Worm (Caenorhabditis elegans) whole organism, young adult: ENCODE measurements around the gene T20B12.3.

ENCODE experiments used
- B0019.2 ChIP-seq: fragments of 200-800 bp; sonication (Bioruptor generic); conservative IDR thresholded peaks from 2 replicates; pipeline ENCODE4 v1.3.6; 2022; ENCODE audit warnings: missing genetic modification reagents, missing genetic modification characterization, missing compliant biosample characterization
- D2030.7 ChIP-seq: fragments of 200-800 bp; sonication (Bioruptor generic); IDR thresholded peaks from 2 replicates; pipeline ENCODE4 v1.3.6; 2022; ENCODE audit warnings: missing genetic modification reagents, missing genetic modification characterization, missing compliant biosample characterization
- F33H1.4 ChIP-seq: fragments of 200-800 bp; sonication (Bioruptor generic); IDR thresholded peaks from 2 replicates; pipeline ENCODE4 v1.3.6; 2022; ENCODE audit warnings: missing genetic modification reagents, missing genetic modification characterization, missing compliant biosample characterization
- F52B5.7 ChIP-seq: sonication (generic microtip); optimal IDR thresholded peaks from 2 replicates; lab custom pipeline; 2016; ENCODE audit warnings: mild to moderate bottlenecking, missing genetic modification characterization, missing compliant biosample characterization
- F57A8.1 ChIP-seq: fragments of 200-800 bp; sonication (Bioruptor generic); optimal IDR thresholded peaks from 2 replicates; lab custom pipeline; 2018; ENCODE audit warnings: mild to moderate bottlenecking, missing genetic modification characterization, moderate library complexity, missing compliant biosample characterization
- T07F8.4 ChIP-seq: sonication (generic microtip); optimal IDR thresholded peaks from 2 replicates; lab custom pipeline; 2016; ENCODE audit warnings: mild to moderate bottlenecking, missing genetic modification characterization, moderate library complexity, missing compliant biosample characterization
- Y53G8AR.9 ChIP-seq: fragments of 200-800 bp; sonication (Bioruptor generic); conservative IDR thresholded peaks from 2 replicates; pipeline ENCODE4 v1.3.6; 2022; ENCODE audit warnings: missing genetic modification reagents, missing genetic modification characterization, missing compliant biosample characterization
- Y56A3A.18 ChIP-seq: fragments of 200-800 bp; sonication (Bioruptor generic); IDR thresholded peaks from 2 replicates; pipeline ENCODE4 v1.3.6; 2022; ENCODE audit warnings: missing genetic modification reagents, missing genetic modification characterization, missing compliant biosample characterization
- Y67H2A.10 ChIP-seq: fragments of 200-800 bp; sonication (Bioruptor generic); conservative IDR thresholded peaks from 2 replicates; pipeline ENCODE4 v1.3.6; 2022; ENCODE audit warnings: missing genetic modification reagents, missing genetic modification characterization, missing compliant biosample characterization
- Y79H2A.3 ChIP-seq: fragments of 200-800 bp; sonication (Bioruptor generic); conservative IDR thresholded peaks from 2 replicates; pipeline ENCODE4 v1.3.6; 2022; ENCODE audit warnings: missing genetic modification reagents, missing genetic modification characterization, missing compliant biosample characterization
- aptf-3 ChIP-seq: fragments of 200-800 bp; sonication (Bioruptor generic); IDR thresholded peaks from 2 replicates; pipeline ENCODE4 v1.3.6; 2022; ENCODE audit warnings: missing genetic modification characterization, missing compliant biosample characterization
- atf-7 ChIP-seq: sonication (generic microtip); optimal IDR thresholded peaks from 2 replicates; lab custom pipeline; 2017; ENCODE audit warnings: mild to moderate bottlenecking, missing genetic modification characterization, missing compliant biosample characterization
- cebp-1 ChIP-seq, 2 experiments: fragments of 200-800 bp in 1 of 2; sonication (Bioruptor generic) in 1 of 2; sonication (generic microtip) in 1 of 2; IDR thresholded peaks in 1 of 2; optimal IDR thresholded peaks in 1 of 2; 2 replicates each; pipeline versions ENCODE4 v1.3.6 to Lab custom; 2017 to 2022; ENCODE audit warnings: missing compliant biosample characterization in 2 of 2, missing genetic modification characterization in 2 of 2, mild to moderate bottlenecking in 1 of 2, missing genetic modification reagents in 1 of 2, moderate library complexity in 1 of 2
- ceh-27 ChIP-seq: fragments of 200-800 bp; sonication (Bioruptor generic); optimal IDR thresholded peaks from 2 replicates; lab custom pipeline; 2018; ENCODE audit warnings: mild to moderate bottlenecking, missing genetic modification characterization, moderate library complexity, missing compliant biosample characterization
- die-1 ChIP-seq: sonication (generic microtip); optimal IDR thresholded peaks from 2 replicates; lab custom pipeline; 2016; ENCODE audit warnings: missing genotype, mild to moderate bottlenecking, missing genetic modification characterization, missing compliant biosample characterization
- efl-1 ChIP-seq: fragments of 150-350 bp; optimal IDR thresholded peaks from 2 replicates; lab custom pipeline; 2014; ENCODE audit warnings: missing biosample characterization, missing genetic modification reagents, missing genetic modification characterization
- ekl-4 ChIP-seq: fragments of 200-800 bp; sonication (Bioruptor generic); IDR thresholded peaks from 2 replicates; pipeline ENCODE4 v1.3.6; 2022; ENCODE audit warnings: missing genetic modification reagents, missing genetic modification characterization, missing compliant biosample characterization
- ets-4 ChIP-seq: fragments of 200-800 bp; sonication (Bioruptor generic); optimal IDR thresholded peaks from 2 replicates; lab custom pipeline; 2018; ENCODE audit warnings: mild to moderate bottlenecking, missing genetic modification characterization, missing compliant biosample characterization
- him-1 ChIP-seq: sonication (generic microtip); optimal IDR thresholded peaks from 2 replicates; lab custom pipeline; 2016; ENCODE audit warnings: missing genotype, missing genetic modification reagents, missing genetic modification characterization, missing compliant biosample characterization
- hlh-26 ChIP-seq: fragments of 200-800 bp; sonication (Bioruptor generic); conservative IDR thresholded peaks from 2 replicates; pipeline ENCODE4 v1.3.6; 2022; ENCODE audit warnings: missing genetic modification reagents, missing genetic modification characterization, missing compliant biosample characterization
- hsf-1 ChIP-seq: fragments of 200-800 bp; sonication (Bioruptor generic); IDR thresholded peaks from 2 replicates; pipeline ENCODE4 v1.3.6; 2022; ENCODE audit warnings: missing genetic modification reagents, missing genetic modification characterization, missing compliant biosample characterization
- lag-1 ChIP-seq: fragments of 200-800 bp; sonication (Bioruptor generic); IDR thresholded peaks from 2 replicates; pipeline ENCODE4 v1.3.6; 2022; ENCODE audit warnings: missing genetic modification reagents, missing genetic modification characterization, missing compliant biosample characterization
- lin-26 ChIP-seq: fragments of 200-800 bp; sonication (Bioruptor generic); IDR thresholded peaks from 2 replicates; pipeline ENCODE4 v1.3.6; 2022; ENCODE audit warnings: missing genetic modification reagents, missing genetic modification characterization, missing compliant biosample characterization
- lin-35 ChIP-seq, 3 experiments: fragments of 150-350 bp in 2 of 3; sonication (generic microtip) in 1 of 3; optimal IDR thresholded peaks; 2 replicates each; lab custom pipeline; 2014 to 2018; ENCODE audit warnings: missing biosample characterization in 3 of 3, missing genetic modification characterization in 3 of 3, missing genetic modification reagents in 3 of 3
- lin-40 ChIP-seq: sonication (generic microtip); optimal IDR thresholded peaks from 2 replicates; lab custom pipeline; 2016; ENCODE audit warnings: missing genetic modification characterization, mild to moderate bottlenecking, missing compliant biosample characterization, missing genotype, missing genetic modification reagents
- lin-54 ChIP-seq: fragments of 200-800 bp; sonication (Bioruptor generic); optimal IDR thresholded peaks from 2 replicates; lab custom pipeline; 2018; ENCODE audit warnings: mild to moderate bottlenecking, missing genetic modification characterization, missing compliant biosample characterization
- lsl-1 ChIP-seq: fragments of 200-800 bp; sonication (Bioruptor generic); optimal IDR thresholded peaks from 2 replicates; lab custom pipeline; 2018; ENCODE audit warnings: mild to moderate bottlenecking, missing genetic modification characterization, moderate library complexity, missing compliant biosample characterization
- lsy-27 ChIP-seq: sonication (generic microtip); optimal IDR thresholded peaks from 2 replicates; lab custom pipeline; 2017; ENCODE audit warnings: missing genetic modification characterization, mild to moderate bottlenecking, missing compliant biosample characterization, antibody characterized with exemption, missing genotype, borderline replicate concordance; ENCODE audit not compliant: insufficient read depth
- mes-4 ChIP-seq: sonication (generic microtip); optimal IDR thresholded peaks from 2 replicates; lab custom pipeline; 2016; ENCODE audit warnings: missing genotype, missing genetic modification characterization, missing compliant biosample characterization
- nfya-1 ChIP-seq: sonication (generic microtip); optimal IDR thresholded peaks from 2 replicates; lab custom pipeline; 2017; ENCODE audit warnings: antibody characterized with exemption, missing compliant biosample characterization, missing genetic modification characterization, borderline replicate concordance; ENCODE audit not compliant: insufficient read depth
- nhr-27 ChIP-seq: fragments of 200-800 bp; sonication (Bioruptor generic); optimal IDR thresholded peaks from 2 replicates; lab custom pipeline; 2018; ENCODE audit warnings: mild to moderate bottlenecking, missing genetic modification characterization, moderate library complexity, missing compliant biosample characterization
- pbrm-1 ChIP-seq: fragments of 200-800 bp; sonication (Bioruptor generic); IDR thresholded peaks from 2 replicates; pipeline ENCODE4 v1.3.6; 2022; ENCODE audit warnings: missing genetic modification reagents, missing genetic modification characterization, missing compliant biosample characterization
- snpc-4 ChIP-seq, 5 experiments: fragments of 150-350 bp in 1 of 5; sonication (generic microtip) in 4 of 5; optimal IDR thresholded peaks; 2 replicates each; lab custom pipeline; 2014 to 2018; ENCODE audit warnings: missing genetic modification characterization in 5 of 5, missing biosample characterization in 3 of 5, antibody characterized with exemption in 2 of 5, mild to moderate bottlenecking in 2 of 5, missing compliant biosample characterization in 2 of 5, missing genotype in 2 of 5, moderate library complexity in 2 of 5, missing genetic modification reagents in 1 of 5
- tlf-1 ChIP-seq: fragments of 200-800 bp; sonication (Bioruptor generic); optimal IDR thresholded peaks from 2 replicates; lab custom pipeline; 2018; ENCODE audit warnings: mild to moderate bottlenecking, missing genetic modification characterization, missing compliant biosample characterization
- ztf-3 ChIP-seq: fragments of 200-800 bp; sonication (Bioruptor generic); optimal IDR thresholded peaks from 2 replicates; lab custom pipeline; 2018; ENCODE audit warnings: mild to moderate bottlenecking, missing genetic modification characterization, missing compliant biosample characterization

T20B12.3 gene

ce11 chrIII:7338693-7339092, 43.2 kb upstream of the T20B12.3 start, which contains the start of gene kap-1 (continued):
- no peak for TF ChIP-seq cebp-1 (GFP tag; IDR thresholded peaks at IDR 0.05; lab: Robert Waterston, UW)
- peak; percentile 56 for TF ChIP-seq cebp-1 (tag; optimal IDR thresholded peaks at IDR 0.05; lab: Kevin White, UChicago)
- peak; percentile 58 for TF ChIP-seq tlf-1 (GFP tag; lab: Kevin White, UChicago)

- TF ChIP-seq lsl-1, result peak; percentile 50
- TF ChIP-seq F33H1.4 (GFP tag; lab: Robert Waterston, UW), result peak; percentile 59; the same call in 1 of the 2 replicates
- no peak for TF ChIP-seq hlh-26 (GFP tag; lab: Robert Waterston, UW)
- TF ChIP-seq, all 124 proteins: peak for 2
Measured at ce11 chrIII:7339138-7339537, 42.8 kb upstream of the T20B12.3 start.

- TF ChIP-seq Y67H2A.10 (GFP tag; lab: Robert Waterston, UW), result no peak
- no peak for TF ChIP-seq F52B5.7 (tag; lab: Kevin White, UChicago)
- no peak for TF ChIP-seq Y79H2A.3 (GFP tag; lab: Robert Waterston, UW)
- no peak for TF ChIP-seq lin-40 (tag; lab: Kevin White, UChicago)
- TF ChIP-seq snpc-4 (GFP tag; optimal IDR thresholded peaks at IDR 0.05; lab: Kevin White, UChicago), result no peak
- no peak for TF ChIP-seq snpc-4 (tag; optimal IDR thresholded peaks at IDR 0.05; lab: Kevin White, UChicago)
- TF ChIP-seq hsf-1 (GFP tag; lab: Robert Waterston, UW), result no peak
- no peak for TF ChIP-seq Y53G8AR.9 (GFP tag; lab: Robert Waterston, UW)
- TF ChIP-seq, all 124 proteins: peak for 0
Measured at ce11 chrIII:7343389-7343788, 38.5 kb upstream of the T20B12.3 start, which contains the start of gene F08F8.6. F08F8.6 (plus strand) TSS chrIII:7343689.

- no peak for TF ChIP-seq efl-1 (GFP tag; lab: Kevin White, UChicago)
- TF ChIP-seq Y79H2A.3 (GFP tag; lab: Robert Waterston, UW), result no peak
- TF ChIP-seq nfya-1 (tag; lab: Kevin White, UChicago), result no peak
- no peak for TF ChIP-seq F57A8.1 (GFP tag; lab: Kevin White, UChicago)
- TF ChIP-seq hsf-1 (GFP tag; lab: Robert Waterston, UW), result no peak
- no peak for TF ChIP-seq aptf-3
- no peak for TF ChIP-seq ekl-4 (GFP tag; lab: Robert Waterston, UW)
- no peak for TF ChIP-seq mes-4 (tag; lab: Kevin White, UChicago)
Measured at ce11 chrIII:7347049-7347448, 34.9 kb upstream of the T20B12.3 start, which contains the start of gene F08F8.7. F08F8.7 (minus strand) TSS chrIII:7347149.

DNA sequence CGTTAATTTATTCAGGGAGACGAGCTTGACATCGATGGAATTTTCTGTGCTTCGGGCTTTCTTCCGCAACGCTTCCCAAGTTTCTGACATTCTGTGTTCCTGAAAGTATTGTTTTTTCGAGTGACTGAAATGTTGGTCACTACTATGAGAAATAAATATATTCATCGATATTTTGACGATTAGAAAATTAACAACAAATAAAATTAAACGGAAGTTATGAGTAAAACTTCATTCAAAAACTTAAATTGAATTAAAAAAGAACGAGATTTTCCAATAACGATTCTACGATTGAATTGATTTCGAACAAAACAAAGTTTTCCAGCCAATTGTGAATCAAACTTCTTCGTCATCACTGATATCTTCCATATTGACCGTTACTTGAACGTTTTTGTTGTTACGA, 32.8 kb upstream of the T20B12.3 start, which contains the start of gene gos-28:
Gene gos-28, minus strand, starts transcription at position 101 of the 400 bp plus-strand sequence.
- TF ChIP-seq lin-26 (GFP tag; lab: Robert Waterston, UW) (no peak), atf-7 (no peak), B0019.2 (GFP tag; lab: Robert Waterston, UW) (no peak), ets-4 (GFP tag; lab: Kevin White, UChicago) (no peak), ztf-3 (GFP tag; lab: Kevin White, UChicago) (no peak), T07F8.4 (tag; lab: Kevin White, UChicago) (no peak), nhr-27 (tag; lab: Kevin White, UChicago) (no peak), lsy-27 (tag; lab: Kevin White, UChicago) (no peak), ceh-27 (no peak), pbrm-1 (GFP tag; lab: Robert Waterston, UW) (no peak), him-1 (no peak), lag-1 (GFP tag; lab: Robert Waterston, UW) (no peak), Y56A3A.18 (GFP tag; lab: Robert Waterston, UW) (no peak), efl-1 (GFP tag; lab: Kevin White, UChicago) (no peak), lin-54 (GFP tag; lab: Kevin White, UChicago) (no peak), D2030.7 (GFP tag; lab: Robert Waterston, UW) (no peak), lin-35 (GFP tag; optimal IDR thresholded peaks at IDR 0.05; lab: Kevin White, UChicago) (no peak), die-1 (tag; lab: Kevin White, UChicago) (no peak), lin-40 (tag; lab: Kevin White, UChicago) (no peak)
